Worm (Caenorhabditis elegans) whole organism, L1 larva: Measurements from ENCODE around the gene T02H6.5.

Experiments
- F16B12.6 ChIP-seq: fragments of 150-350 bp; optimal IDR thresholded peaks from 2 replicates; lab custom pipeline; 2014; ENCODE audit warnings: missing biosample characterization, missing genetic modification characterization
- ceh-88 ChIP-seq: fragments of 200-800 bp; sonication (Bioruptor generic); IDR thresholded peaks from 2 replicates; pipeline ENCODE4 v1.3.6; 2022; ENCODE audit warnings: missing genetic modification characterization, missing compliant biosample characterization
- nhr-84 ChIP-seq: sonication (generic microtip); optimal IDR thresholded peaks from 2 replicates; lab custom pipeline; 2017; ENCODE audit warnings: missing biosample characterization, missing genetic modification characterization
- skn-1 ChIP-seq: fragments of 150-350 bp; optimal IDR thresholded peaks from 2 replicates; lab custom pipeline; 2014; ENCODE audit warnings: missing biosample characterization, missing genetic modification characterization

DNA sequence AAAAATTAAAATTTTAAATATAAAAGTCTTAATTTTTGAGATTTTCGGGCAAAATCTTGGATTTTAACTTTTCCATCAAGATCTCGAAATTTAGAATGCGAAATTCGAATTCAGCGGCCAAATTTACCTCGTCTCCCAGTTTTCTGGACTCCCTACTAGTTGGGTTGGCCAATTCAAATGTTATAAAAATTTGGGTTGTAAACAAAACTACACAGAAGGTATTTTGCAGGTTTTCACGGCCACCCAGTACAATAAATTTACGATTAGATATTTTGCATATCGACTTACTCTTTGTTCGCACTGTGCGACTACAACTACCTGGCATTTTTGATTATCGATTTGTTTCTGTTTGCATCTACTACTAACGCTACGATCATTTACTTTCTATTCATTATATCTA is at the start of gene T02H6.5:
- TF ChIP-seq skn-1 (tag; lab: Kevin White, UChicago) (no peak), ceh-88 (no peak), F16B12.6 (no peak), nhr-84 (tag; lab: Kevin White, UChicago) (no peak)
